In the genomic region with DNA sequence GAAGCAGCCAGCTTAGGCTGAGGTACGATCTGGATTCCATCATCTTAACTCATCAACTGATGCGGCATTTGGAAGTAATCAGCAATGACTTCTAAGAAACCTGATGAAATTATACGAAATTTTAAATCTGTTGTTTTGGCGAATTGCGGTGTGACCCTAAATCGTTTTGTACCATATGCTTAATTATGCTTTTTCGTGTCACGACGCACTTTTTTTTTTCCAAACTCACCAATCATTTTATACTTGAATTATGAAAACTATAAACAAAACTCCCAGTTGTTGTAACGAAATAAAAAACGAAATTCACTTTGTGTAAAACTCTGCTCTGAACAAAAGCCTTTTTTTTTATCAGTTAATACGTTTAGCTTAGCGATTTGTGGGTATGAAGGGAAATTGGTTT, we compare ENCODE assay signal across 3 fruit fly cellular contexts.
TF ChIP-seq lines count a peak whose summit lies in the region.

A gene (minus strand): TSS at position 155 of the 400 bp plus-strand sequence.

- TF ChIP-seq CTCF in whole organism, embryonic (GFP tag; optimal IDR thresholded peaks at IDR 0.05; lab: Kevin White, UChicago) = no peak

TF ChIP-seq in whole organism, embryonic, 481 proteins besides CTCF, POLR2A, EP300 and RAD21 (continues in another document):
- peak; percentile 69 for TF ChIP-seq Dll (GFP tag; IDR thresholded peaks at IDR 0.05; lab: Robert Waterston, UW; ENCODE audit: partially characterized antibody)
- peak; percentile 53 for TF ChIP-seq MBD-R2 (GFP tag; IDR thresholded peaks at IDR 0.05; lab: Robert Waterston, UW)
- peak; percentile 69 for TF ChIP-seq unc-4 (GFP tag; IDR thresholded peaks at IDR 0.05; lab: Robert Waterston, UW; ENCODE audit: partially characterized antibody)
- peak; percentile 22; the same call in 1 of the 3 replicates for TF ChIP-seq knrl (GFP tag; IDR thresholded peaks at IDR 0.05; lab: Robert Waterston, UW; ENCODE audit: partially characterized antibody)
- peak; percentile 65 for TF ChIP-seq Doc3 (GFP tag; IDR thresholded peaks at IDR 0.05; lab: Robert Waterston, UW; ENCODE audit: partially characterized antibody)
- TF ChIP-seq inv (GFP tag; IDR thresholded peaks at IDR 0.05; lab: Robert Waterston, UW; ENCODE audit: partially characterized antibody) = peak; percentile 23; the same call in 1 of the 2 replicates
- TF ChIP-seq hbn (GFP tag; IDR thresholded peaks at IDR 0.05; lab: Robert Waterston, UW; ENCODE audit: partially characterized antibody) = 0 out of 2 replicates have a peak, but pooled peaks have one; percentile 51
- TF ChIP-seq CG8290 (GFP tag; optimal IDR thresholded peaks at IDR 0.05; lab: Kevin White, UChicago) = no peak
- TF ChIP-seq CG8290 (tag; optimal IDR thresholded peaks at IDR 0.05; lab: Kevin White, UChicago) = no peak
- TF ChIP-seq bbx (GFP tag; IDR thresholded peaks at IDR 0.05; lab: Robert Waterston, UW; ENCODE audit: partially characterized antibody) = peak; percentile 28; the same call in 1 of the 2 replicates
- no peak for TF ChIP-seq Dad (GFP tag; optimal IDR thresholded peaks at IDR 0.05; lab: Kevin White, UChicago)
- TF ChIP-seq sqz (GFP tag; optimal IDR thresholded peaks at IDR 0.05; lab: Kevin White, UChicago) = peak; percentile 12
- TF ChIP-seq CG6683 (GFP tag; optimal IDR thresholded peaks at IDR 0.05; lab: Kevin White, UChicago) = no peak
- peak; percentile 44; the same call in 1 of the 3 replicates for TF ChIP-seq vnd (GFP tag; IDR thresholded peaks at IDR 0.05; lab: Robert Waterston, UW; ENCODE audit: partially characterized antibody)
- TF ChIP-seq CG13287 (GFP tag; IDR thresholded peaks at IDR 0.05; lab: Robert Waterston, UW; ENCODE audit: partially characterized antibody) = peak; percentile 80
- TF ChIP-seq CG10274 (GFP tag; optimal IDR thresholded peaks at IDR 0.05; lab: Kevin White, UChicago) = no peak
- TF ChIP-seq CG14050 (GFP tag; IDR thresholded peaks at IDR 0.05; lab: Robert Waterston, UW) = no peak
- peak; percentile 37; the same call in 2 of the 3 replicates for TF ChIP-seq row (GFP tag; IDR thresholded peaks at IDR 0.05; lab: Robert Waterston, UW)
- peak; percentile 65 for TF ChIP-seq BEAF-32 (GFP tag; optimal IDR thresholded peaks at IDR 0.05; lab: Kevin White, UChicago)
- TF ChIP-seq pzg (GFP tag; optimal IDR thresholded peaks at IDR 0.05; lab: Kevin White, UChicago) = peak; percentile 28
- TF ChIP-seq CG34224 (GFP tag; IDR thresholded peaks at IDR 0.05; lab: Robert Waterston, UW; ENCODE audit: partially characterized antibody) = peak; percentile 63
- TF ChIP-seq E2f2 (GFP tag; IDR thresholded peaks at IDR 0.05; lab: Robert Waterston, UW) = peak; percentile 56; the same call in 1 of the 2 replicates
- TF ChIP-seq slou (GFP tag; optimal IDR thresholded peaks at IDR 0.05; lab: Kevin White, UChicago) = no peak
- TF ChIP-seq crc (GFP tag; optimal IDR thresholded peaks at IDR 0.05; lab: Kevin White, UChicago) = no peak

TF ChIP-seq in whole organism, prepupa, 60 proteins besides CTCF, POLR2A, EP300 and RAD21:
- TF ChIP-seq Eip78C (GFP tag; lab: Kevin White, UChicago) = peak; percentile 24
- TF ChIP-seq dsx (GFP tag; optimal IDR thresholded peaks at IDR 0.05; lab: Kevin White, UChicago; ENCODE audit: poor library complexity, severe bottlenecking) = no peak

TF ChIP-seq in whole organism, wandering third instar larva, 38 proteins besides CTCF, POLR2A, EP300 and RAD21:
- TF ChIP-seq woc (GFP tag; optimal IDR thresholded peaks at IDR 0.05; lab: Kevin White, UChicago) = peak; percentile 8
- no peak for TF ChIP-seq Rel (GFP tag; optimal IDR thresholded peaks at IDR 0.05; lab: Kevin White, UChicago)
- no peak for TF ChIP-seq Rel (tag; optimal IDR thresholded peaks at IDR 0.05; lab: Kevin White, UChicago)
